Fruit fly (Drosophila melanogaster) whole organism, embryonic: ENCODE measurements around the gene MtnF.

Experiments used
- CG11085 ChIP-seq: fragments of 200-800 bp; sonication (Bioruptor generic); IDR thresholded peaks from 2 replicates; pipeline ENCODE4 v1.3.6; 2022; ENCODE audit warnings: missing biosample characterization, missing genetic modification characterization
- CG11398 ChIP-seq: fragments of 200-800 bp; sonication (Bioruptor generic); optimal IDR thresholded peaks from 2 replicates; lab custom pipeline; 2016; ENCODE audit warnings: missing biosample characterization, missing genetic modification characterization
- CG14965 ChIP-seq: fragments of 200-800 bp; sonication (Bioruptor generic); optimal IDR thresholded peaks from 2 replicates; lab custom pipeline; 2016; ENCODE audit warnings: missing biosample characterization, missing genetic modification characterization, borderline replicate concordance
- CG17568 ChIP-seq: fragments of 200-800 bp; sonication (Bioruptor generic); optimal IDR thresholded peaks from 2 replicates; lab custom pipeline; 2018; ENCODE audit warnings: missing biosample characterization, mild to moderate bottlenecking, missing genetic modification characterization, moderate library complexity
- CG1792 ChIP-seq: fragments of 200-800 bp; sonication (Bioruptor generic); optimal IDR thresholded peaks from 2 replicates; lab custom pipeline; 2016; ENCODE audit warnings: missing biosample characterization, missing genetic modification characterization
- CG18262 ChIP-seq: fragments of 200-800 bp; optimal IDR thresholded peaks from 3 replicates; lab custom pipeline; 2019; ENCODE audit warnings: missing biosample characterization, mild to moderate bottlenecking, missing genetic modification characterization, moderate library complexity
- CG2116 ChIP-seq: fragments of 200-800 bp; sonication (Bioruptor generic); optimal IDR thresholded peaks from 3 replicates; lab custom pipeline; 2018; ENCODE audit warnings: missing biosample characterization, mild to moderate bottlenecking, missing genetic modification characterization
- CG2120 ChIP-seq: fragments of 200-800 bp; sonication (Bioruptor generic); optimal IDR thresholded peaks from 3 replicates; lab custom pipeline; 2016; ENCODE audit warnings: missing biosample characterization, missing genetic modification characterization
- CG3847 ChIP-seq: fragments of 200-800 bp; sonication (Bioruptor generic); IDR thresholded peaks from 2 replicates; pipeline ENCODE4 v1.3.6; 2022; ENCODE audit warnings: missing biosample characterization, missing genetic modification characterization
- CG5953 ChIP-seq: fragments of 200-800 bp; sonication (Bioruptor generic); IDR thresholded peaks from 2 replicates; pipeline ENCODE4 v1.3.6; 2022; ENCODE audit warnings: missing biosample characterization, missing genetic modification characterization
- CG6683 ChIP-seq: fragments of 200-800 bp; sonication (Bioruptor generic); optimal IDR thresholded peaks from 2 replicates; lab custom pipeline; 2017; ENCODE audit warnings: missing biosample characterization, mild to moderate bottlenecking, missing genetic modification characterization, missing genetic modification reagents
- CG7372 ChIP-seq: fragments of 200-800 bp; sonication (Bioruptor generic); IDR thresholded peaks from 2 replicates; pipeline ENCODE4 v1.3.6; 2022; ENCODE audit warnings: missing biosample characterization, missing genetic modification characterization
- CG7745 ChIP-seq: fragments of 200-800 bp; sonication (Bioruptor generic); optimal IDR thresholded peaks from 2 replicates; lab custom pipeline; 2018; ENCODE audit warnings: missing biosample characterization, mild to moderate bottlenecking, missing genetic modification characterization, moderate library complexity
- CG8478 ChIP-seq: fragments of >200 bp; optimal IDR thresholded peaks from 2 replicates; lab custom pipeline; 2018
- CTCF ChIP-seq: fragments of 200-800 bp; sonication (Bioruptor generic); optimal IDR thresholded peaks from 2 replicates; lab custom pipeline; 2017; ENCODE audit warnings: missing biosample characterization, mild to moderate bottlenecking, missing genetic modification characterization, moderate library complexity
- Doc2 ChIP-seq: fragments of 200-800 bp; sonication (Bioruptor generic); IDR thresholded peaks from 2 replicates; pipeline ENCODE4 v1.3.6; 2022; ENCODE audit warnings: missing biosample characterization, missing genetic modification characterization
- Doc3 ChIP-seq: fragments of 200-800 bp; sonication (Bioruptor generic); IDR thresholded peaks from 3 replicates; pipeline ENCODE4 v1.3.6; 2022; ENCODE audit warnings: missing biosample characterization, missing genetic modification characterization; ENCODE audit not compliant: partially characterized antibody
- Dp ChIP-seq: fragments of 200-800 bp; sonication (Bioruptor generic); optimal IDR thresholded peaks from 2 replicates; lab custom pipeline; 2018; ENCODE audit warnings: missing biosample characterization, mild to moderate bottlenecking, missing genetic modification characterization, moderate library complexity
- Fer2 ChIP-seq: fragments of 200-800 bp; sonication (Bioruptor generic); optimal IDR thresholded peaks from 2 replicates; lab custom pipeline; 2018; ENCODE audit warnings: missing biosample characterization, mild to moderate bottlenecking, missing genetic modification characterization, moderate library complexity
- GATAe ChIP-seq: fragments of 200-800 bp; sonication (Bioruptor generic); conservative IDR thresholded peaks from 2 replicates; pipeline ENCODE4 v1.3.6; 2022; ENCODE audit warnings: missing biosample characterization, missing genetic modification characterization
- HLHmδ ChIP-seq: fragments of 200-800 bp; sonication (Bioruptor generic); optimal IDR thresholded peaks from 2 replicates; lab custom pipeline; 2018; ENCODE audit warnings: missing biosample characterization, mild to moderate bottlenecking, missing genetic modification characterization, moderate library complexity
- Hmr ChIP-seq: fragments of 200-800 bp; sonication (Bioruptor generic); optimal IDR thresholded peaks from 3 replicates; lab custom pipeline; 2017; ENCODE audit warnings: mild to moderate bottlenecking, missing biosample characterization, missing genetic modification reagents, missing genetic modification characterization
- MBD-R2 ChIP-seq: fragments of 200-800 bp; sonication (Bioruptor generic); IDR thresholded peaks from 2 replicates; pipeline ENCODE4 v1.3.6; 2022; ENCODE audit warnings: missing biosample characterization, missing genetic modification characterization
- Max ChIP-seq: fragments of 200-800 bp; sonication (Bioruptor generic); optimal IDR thresholded peaks from 2 replicates; lab custom pipeline; 2016; ENCODE audit warnings: missing biosample characterization, mild to moderate bottlenecking, missing genetic modification characterization
- NFAT ChIP-seq: fragments of 200-800 bp; sonication (Bioruptor generic); IDR thresholded peaks from 2 replicates; pipeline ENCODE4 v1.3.6; 2022; ENCODE audit warnings: missing biosample characterization, missing genetic modification characterization
- Ptx1 ChIP-seq: fragments of 200-800 bp; sonication (Bioruptor generic); IDR thresholded peaks from 2 replicates; pipeline ENCODE4 v1.3.6; 2022; ENCODE audit warnings: missing biosample characterization, missing genetic modification characterization
- Scr ChIP-seq: fragments of 200-800 bp; sonication (Bioruptor generic); IDR thresholded peaks from 2 replicates; pipeline ENCODE4 v1.3.6; 2022; ENCODE audit warnings: missing biosample characterization, missing genetic modification characterization; ENCODE audit not compliant: partially characterized antibody
- Side ChIP-seq: fragments of 200-800 bp; sonication (Bioruptor generic); optimal IDR thresholded peaks from 2 replicates; lab custom pipeline; 2016; ENCODE audit warnings: missing biosample characterization, missing genetic modification characterization
- Sox102F ChIP-seq: fragments of 200-800 bp; sonication (Bioruptor generic); optimal IDR thresholded peaks from 2 replicates; lab custom pipeline; 2018; ENCODE audit warnings: missing biosample characterization, mild to moderate bottlenecking, missing genetic modification characterization, moderate library complexity
- Sry-β ChIP-seq: fragments of 200-800 bp; sonication (Bioruptor generic); optimal IDR thresholded peaks from 2 replicates; lab custom pipeline; 2018; ENCODE audit warnings: missing biosample characterization, mild to moderate bottlenecking, missing genetic modification characterization, moderate library complexity
- Xrp1 ChIP-seq: fragments of 200-800 bp; sonication (Bioruptor generic); IDR thresholded peaks from 2 replicates; pipeline ENCODE4 v1.3.6; 2022; ENCODE audit warnings: missing biosample characterization, missing genetic modification characterization
- bab2 ChIP-seq: fragments of 200-800 bp; sonication (Bioruptor generic); optimal IDR thresholded peaks from 2 replicates; lab custom pipeline; 2016; ENCODE audit warnings: missing biosample characterization, missing genetic modification characterization
- bcd ChIP-seq: fragments of 200-800 bp; sonication (Bioruptor generic); optimal IDR thresholded peaks from 2 replicates; lab custom pipeline; 2017; ENCODE audit warnings: missing biosample characterization, mild to moderate bottlenecking, missing genetic modification characterization
- bowl ChIP-seq: fragments of 200-800 bp; sonication (Bioruptor generic); IDR thresholded peaks from 2 replicates; pipeline ENCODE4 v1.3.6; 2022; ENCODE audit warnings: missing biosample characterization, missing genetic modification characterization
- bsh ChIP-seq, 2 experiments: fragments of 200-800 bp; sonication (Bioruptor generic); optimal IDR thresholded peaks; 2 replicates each; lab custom pipeline; 2017 to 2018; ENCODE audit warnings: mild to moderate bottlenecking in 2 of 2, missing biosample characterization in 2 of 2, missing genetic modification characterization in 2 of 2, moderate library complexity in 1 of 2
- crp ChIP-seq, 2 experiments: fragments of 200-800 bp; sonication (Bioruptor generic); optimal IDR thresholded peaks; 2 replicates in 1 of 2; 3 replicates in 1 of 2; lab custom pipeline; 2017; ENCODE audit warnings: missing biosample characterization in 2 of 2, missing genetic modification characterization in 2 of 2, mild to moderate bottlenecking in 1 of 2, moderate library complexity in 1 of 2
- dysf ChIP-seq: fragments of 200-800 bp; sonication (Bioruptor generic); IDR thresholded peaks from 3 replicates; pipeline ENCODE4 v1.3.6; 2022; ENCODE audit warnings: missing biosample characterization, missing genetic modification characterization
- en ChIP-seq: fragments of 200-800 bp; sonication (Bioruptor generic); optimal IDR thresholded peaks from 2 replicates; lab custom pipeline; 2016; ENCODE audit warnings: missing biosample characterization, missing genetic modification characterization
- gfzf ChIP-seq: fragments of 200-800 bp; sonication (Bioruptor generic); optimal IDR thresholded peaks from 2 replicates; lab custom pipeline; 2016; ENCODE audit warnings: missing biosample characterization, mild to moderate bottlenecking, missing genetic modification characterization, moderate library complexity
- gt ChIP-seq: fragments of 200-800 bp; sonication (Bioruptor generic); IDR thresholded peaks from 2 replicates; pipeline ENCODE4 v1.3.6; 2022; ENCODE audit warnings: missing biosample characterization, missing genetic modification characterization
- hkb ChIP-seq, 2 experiments: fragments of 200-800 bp in 1 of 2; fragments of >200 bp in 1 of 2; sonication (Bioruptor generic) in 1 of 2; IDR thresholded peaks in 1 of 2; optimal IDR thresholded peaks in 1 of 2; 2 replicates each; pipeline versions ENCODE4 v1.3.6 to Lab custom; 2017 to 2022; ENCODE audit warnings: missing biosample characterization in 1 of 2, missing genetic modification characterization in 1 of 2
- inv ChIP-seq: fragments of 200-800 bp; sonication (Bioruptor generic); IDR thresholded peaks from 2 replicates; pipeline ENCODE4 v1.3.6; 2022; ENCODE audit warnings: missing biosample characterization, missing genetic modification characterization; ENCODE audit not compliant: partially characterized antibody
- jigr1 ChIP-seq: fragments of 200-800 bp; sonication (Bioruptor generic); IDR thresholded peaks from 3 replicates; pipeline ENCODE4 v1.3.6; 2022; ENCODE audit warnings: missing biosample characterization, missing genetic modification characterization
- luna ChIP-seq: fragments of 200-800 bp; sonication (Bioruptor generic); optimal IDR thresholded peaks from 2 replicates; lab custom pipeline; 2016; ENCODE audit warnings: missing biosample characterization, missing genetic modification characterization
- mam ChIP-seq: fragments of 200-800 bp; sonication (Bioruptor generic); optimal IDR thresholded peaks from 3 replicates; lab custom pipeline; 2016; ENCODE audit warnings: missing biosample characterization, missing genetic modification characterization
- sisA ChIP-seq: fragments of 200-800 bp; sonication (Bioruptor generic); IDR thresholded peaks from 2 replicates; pipeline ENCODE4 v1.3.6; 2022; ENCODE audit warnings: missing biosample characterization, missing genetic modification characterization
- trh ChIP-seq: fragments of 200-800 bp; sonication (Bioruptor generic); optimal IDR thresholded peaks from 2 replicates; lab custom pipeline; 2016; ENCODE audit warnings: missing biosample characterization, missing genetic modification characterization
- twi ChIP-seq: fragments of 200-800 bp; optimal IDR thresholded peaks from 2 replicates; lab custom pipeline; 2019; ENCODE audit warnings: missing biosample characterization, mild to moderate bottlenecking, missing genetic modification characterization, moderate library complexity
- unc-4 ChIP-seq: fragments of 200-800 bp; sonication (Bioruptor generic); IDR thresholded peaks from 2 replicates; pipeline ENCODE4 v1.3.6; 2022; ENCODE audit warnings: missing biosample characterization, missing genetic modification characterization; ENCODE audit not compliant: partially characterized antibody
- usp ChIP-seq: fragments of >200 bp; optimal IDR thresholded peaks from 2 replicates; lab custom pipeline; 2017; ENCODE audit warnings: missing biosample characterization, missing genetic modification characterization
- z ChIP-seq: fragments of 200-800 bp; sonication (Bioruptor generic); IDR thresholded peaks from 3 replicates; pipeline ENCODE4 v1.3.6; 2022; ENCODE audit warnings: missing biosample characterization, missing genetic modification characterization

Gene MtnF

dm6 chr3R:24651044-24651459 lies 16.1 kb upstream of the MtnF start (continued):
- TF ChIP-seq jigr1 (no peak), crp (GFP tag; optimal IDR thresholded peaks at IDR 0.05; lab: Kevin White, UChicago) (peak in 1 of 2 experiments; percentile 81), CG6683 (GFP tag; lab: Kevin White, UChicago) (no peak), hkb (optimal IDR thresholded peaks at IDR 0.05; lab: Kevin White, UChicago) (no peak), hkb (GFP tag; IDR thresholded peaks at IDR 0.05; lab: Robert Waterston, UW) (0 out of 2 replicates have a peak, but pooled peaks have one; percentile 16), Side (GFP tag; lab: Kevin White, UChicago) (no peak), NFAT (peak; percentile 12; the same call in 1 of the 2 replicates), trh (GFP tag; lab: Kevin White, UChicago) (no peak), Doc2 (GFP tag; lab: Robert Waterston, UW) (no peak), MBD-R2 (GFP tag; lab: Robert Waterston, UW) (peak; percentile 18; the same call in 1 of the 2 replicates), Doc3 (GFP tag; lab: Robert Waterston, UW) (no peak), Xrp1 (GFP tag; lab: Robert Waterston, UW) (no peak), gfzf (GFP tag; lab: Kevin White, UChicago) (no peak), Sox102F (GFP tag; lab: Kevin White, UChicago) (no peak), CG3847 (GFP tag; lab: Robert Waterston, UW) (no peak), Dp (peak; percentile 11), bcd (no peak), Max (no peak), bab2 (no peak), CG11085 (no peak), CG7372 (no peak), CG1792 (GFP tag; lab: Kevin White, UChicago) (no peak), z (no peak), CG8478 (lab: Kevin White, UChicago) (no peak), unc-4 (GFP tag; lab: Robert Waterston, UW) (0 out of 2 replicates have a peak, but pooled peaks have one; percentile 28), CG7745 (no peak), en (GFP tag; lab: Kevin White, UChicago) (no peak), CG18262 (tag; lab: Kevin White, UChicago) (no peak), CG2116 (GFP tag; lab: Kevin White, UChicago) (no peak), CG17568 (GFP tag; lab: Kevin White, UChicago) (no peak), twi (tag; lab: Kevin White, UChicago) (no peak), bsh (GFP tag; optimal IDR thresholded peaks at IDR 0.05; lab: Kevin White, UChicago) (peak in 1 of 2 experiments; percentile 63), Sry-β (GFP tag; lab: Kevin White, UChicago) (no peak), dysf (GFP tag; lab: Robert Waterston, UW) (0 out of 3 replicates have a peak, but pooled peaks have one; percentile 19), Ptx1 (GFP tag; lab: Robert Waterston, UW) (no peak), Fer2 (tag; lab: Kevin White, UChicago) (no peak), CG2120 (GFP tag; lab: Kevin White, UChicago) (peak; percentile 53), CG11398 (GFP tag; lab: Kevin White, UChicago) (no peak), CTCF (GFP tag; lab: Kevin White, UChicago) (no peak), GATAe (GFP tag; lab: Robert Waterston, UW) (no peak), inv (no peak), gt (GFP tag; lab: Robert Waterston, UW) (no peak), luna (no peak), HLHmδ (no peak), Scr (GFP tag; lab: Robert Waterston, UW) (no peak), Hmr (GFP tag; lab: Kevin White, UChicago) (peak; percentile 26), usp (no peak), sisA (GFP tag; lab: Robert Waterston, UW) (no peak), mam (peak; percentile 4), CG5953 (no peak), bowl (GFP tag; lab: Robert Waterston, UW) (no peak), CG14965 (GFP tag; lab: Kevin White, UChicago) (no peak)
